Worm (Caenorhabditis elegans) whole organism, early embryonic: ENCODE data around the gene zgpa-1.
A peak's percentile ranks its signal among the peaks of the same experiment; 100 is the strongest.

Experiments
- B0310.2 ChIP-seq: sonication (generic microtip); optimal IDR thresholded peaks from 2 replicates; lab custom pipeline; 2016; ENCODE audit warnings: mild to moderate bottlenecking, missing genetic modification characterization, missing compliant biosample characterization
- F13C5.2 ChIP-seq: sonication (generic microtip); optimal IDR thresholded peaks from 2 replicates; lab custom pipeline; 2017; ENCODE audit warnings: mild to moderate bottlenecking, missing genetic modification characterization, inconsistent platforms, missing compliant biosample characterization
- aly-1 ChIP-seq: sonication (generic microtip); optimal IDR thresholded peaks from 2 replicates; lab custom pipeline; 2016; ENCODE audit warnings: missing genetic modification characterization, missing compliant biosample characterization
- ama-1 ChIP-seq: fragments of 150-350 bp; optimal IDR thresholded peaks from 2 replicates; lab custom pipeline; 2014
- ceh-13 ChIP-seq: fragments of 200-800 bp; sonication (Bioruptor generic); optimal IDR thresholded peaks from 2 replicates; lab custom pipeline; 2018; ENCODE audit warnings: mild to moderate bottlenecking, missing genetic modification characterization, missing compliant biosample characterization
- ceh-36 ChIP-seq: sonication (generic microtip); optimal IDR thresholded peaks from 2 replicates; lab custom pipeline; 2016; ENCODE audit warnings: missing genetic modification characterization, inconsistent platforms, missing compliant biosample characterization
- ets-7 ChIP-seq: sonication (generic microtip); optimal IDR thresholded peaks from 2 replicates; lab custom pipeline; 2016; ENCODE audit warnings: missing genotype, missing genetic modification characterization, missing compliant biosample characterization
- flt-1 ChIP-seq: fragments of 200-800 bp; sonication (Bioruptor generic); IDR thresholded peaks from 2 replicates; pipeline ENCODE4 v1.3.6; 2022; ENCODE audit warnings: missing genetic modification characterization, missing compliant biosample characterization
- hmbx-1 ChIP-seq: sonication (generic microtip); optimal IDR thresholded peaks from 2 replicates; lab custom pipeline; 2016; ENCODE audit warnings: mild to moderate bottlenecking, missing genetic modification characterization, missing compliant biosample characterization
- hmg-4 ChIP-seq: fragments of 200-800 bp; sonication (Bioruptor generic); optimal IDR thresholded peaks from 2 replicates; lab custom pipeline; 2018; ENCODE audit warnings: mild to moderate bottlenecking, missing genetic modification characterization, missing compliant biosample characterization
- hnd-1 ChIP-seq: sonication (generic microtip); optimal IDR thresholded peaks from 2 replicates; lab custom pipeline; 2016; ENCODE audit warnings: missing genetic modification characterization, missing compliant biosample characterization
- pes-1 ChIP-seq: fragments of 200-800 bp; sonication (Bioruptor generic); IDR thresholded peaks from 2 replicates; pipeline ENCODE4 v1.3.6; 2022; ENCODE audit warnings: missing genetic modification reagents, missing genetic modification characterization, missing compliant biosample characterization
- scrt-1 ChIP-seq: fragments of 200-800 bp; sonication (Bioruptor generic); IDR thresholded peaks from 2 replicates; pipeline ENCODE4 v1.3.6; 2022; ENCODE audit warnings: missing genetic modification characterization, missing compliant biosample characterization
- sea-1 ChIP-seq: fragments of 200-800 bp; sonication (Bioruptor generic); conservative IDR thresholded peaks from 2 replicates; pipeline ENCODE4 v1.3.6; 2022; ENCODE audit warnings: missing genetic modification characterization, missing compliant biosample characterization
- tbx-11 ChIP-seq: fragments of 200-800 bp; sonication (Bioruptor generic); IDR thresholded peaks from 2 replicates; pipeline ENCODE4 v1.3.6; 2022; ENCODE audit warnings: missing genetic modification characterization, missing compliant biosample characterization
- tbx-37 ChIP-seq: fragments of 200-800 bp; sonication (Bioruptor generic); conservative IDR thresholded peaks from 2 replicates; pipeline ENCODE4 v1.3.6; 2022; ENCODE audit warnings: missing genetic modification reagents, missing genetic modification characterization, missing compliant biosample characterization
- tra-4 ChIP-seq: sonication (generic microtip); optimal IDR thresholded peaks from 2 replicates; lab custom pipeline; 2017; ENCODE audit warnings: missing genetic modification characterization, missing compliant biosample characterization

Gene zgpa-1

DNA sequence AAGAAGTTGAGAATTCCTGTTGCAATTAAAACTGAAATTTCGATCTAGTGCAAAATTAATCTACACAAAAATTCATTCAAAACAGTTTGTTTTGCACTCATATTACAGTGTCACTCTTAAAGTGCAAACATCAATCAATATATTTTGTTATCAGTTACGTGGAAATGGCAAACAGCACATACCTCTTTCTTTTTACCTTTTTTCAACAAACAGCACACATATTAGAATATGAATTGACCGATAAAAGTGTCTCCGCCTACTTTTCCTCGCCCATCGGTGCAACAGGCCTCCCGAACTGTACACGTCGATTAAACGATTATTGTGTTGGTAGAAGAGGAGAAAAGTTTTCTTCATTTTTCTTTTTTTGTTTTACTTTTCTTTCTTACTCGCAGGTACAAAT lies 28.6 kb upstream of the zgpa-1 start:
- TF ChIP-seq hmg-4 = no peak
- no peak for TF ChIP-seq hnd-1 (tag; lab: Kevin White, UChicago)
- no peak for TF ChIP-seq aly-1 (tag; lab: Kevin White, UChicago)
- no peak for TF ChIP-seq flt-1 (GFP tag; lab: Robert Waterston, UW)
- no peak for TF ChIP-seq ceh-13 (GFP tag; lab: Kevin White, UChicago)
- no peak for TF ChIP-seq F13C5.2 (tag; lab: Kevin White, UChicago)

ce11 chrIV:7839923-7840322 lies 27.3 kb upstream of the zgpa-1 start:
- TF ChIP-seq hnd-1 (tag; lab: Kevin White, UChicago) (no peak), pes-1 (GFP tag; lab: Robert Waterston, UW) (no peak), B0310.2 (no peak), ama-1 (lab: Kevin White, UChicago) (no peak), flt-1 (GFP tag; lab: Robert Waterston, UW) (no peak), scrt-1 (GFP tag; lab: Robert Waterston, UW) (no peak)

ce11 chrIV:7838426-7838825 lies 25.8 kb upstream of the zgpa-1 start, which contains the start of gene C06A6.7:
C06A6.7 (minus strand) TSS chrIV:7838526.
- TF ChIP-seq B0310.2 (no peak), sea-1 (GFP tag; lab: Robert Waterston, UW) (no peak), ets-7 (tag; lab: Kevin White, UChicago) (no peak), hmg-4 (no peak), hnd-1 (tag; lab: Kevin White, UChicago) (no peak), tra-4 (no peak), hmbx-1 (tag; lab: Kevin White, UChicago) (no peak), ceh-13 (GFP tag; lab: Kevin White, UChicago) (no peak), tbx-11 (GFP tag; lab: Robert Waterston, UW) (no peak), scrt-1 (GFP tag; lab: Robert Waterston, UW) (no peak), aly-1 (tag; lab: Kevin White, UChicago) (no peak), F13C5.2 (tag; lab: Kevin White, UChicago) (no peak), tbx-37 (GFP tag; lab: Robert Waterston, UW) (no peak), ceh-36 (tag; lab: Kevin White, UChicago) (no peak), pes-1 (GFP tag; lab: Robert Waterston, UW) (no peak), flt-1 (GFP tag; lab: Robert Waterston, UW) (no peak), ama-1 (lab: Kevin White, UChicago) (no peak)

ce11 chrIV:7836491-7836890 lies 23.9 kb upstream of the zgpa-1 start:
- TF ChIP-seq flt-1 (GFP tag; lab: Robert Waterston, UW) (no peak), ceh-13 (GFP tag; lab: Kevin White, UChicago) (no peak), ama-1 (lab: Kevin White, UChicago) (no peak), ceh-36 (tag; lab: Kevin White, UChicago) (no peak)

- TF ChIP-seq sea-1 (GFP tag; lab: Robert Waterston, UW) (no peak), hmg-4 (peak; percentile 51), ets-7 (tag; lab: Kevin White, UChicago) (no peak), tra-4 (no peak), pes-1 (GFP tag; lab: Robert Waterston, UW) (no peak)
These were observed 23.4 kb upstream of the zgpa-1 start for ce11 chrIV:7836030-7836429.

- no peak for TF ChIP-seq tbx-11 (GFP tag; lab: Robert Waterston, UW)
- TF ChIP-seq ets-7 (tag; lab: Kevin White, UChicago) = no peak
- TF ChIP-seq tra-4 = no peak
- no peak for TF ChIP-seq F13C5.2 (tag; lab: Kevin White, UChicago)
- no peak for TF ChIP-seq ceh-36 (tag; lab: Kevin White, UChicago)
- no peak for TF ChIP-seq hmg-4
- no peak for TF ChIP-seq ama-1 (lab: Kevin White, UChicago)
- TF ChIP-seq ceh-13 (GFP tag; lab: Kevin White, UChicago) = no peak
- TF ChIP-seq hmbx-1 (tag; lab: Kevin White, UChicago) = no peak
- no peak for TF ChIP-seq aly-1 (tag; lab: Kevin White, UChicago)
- no peak for TF ChIP-seq tbx-37 (GFP tag; lab: Robert Waterston, UW)
- TF ChIP-seq scrt-1 (GFP tag; lab: Robert Waterston, UW) = no peak
- no peak for TF ChIP-seq B0310.2
- no peak for TF ChIP-seq pes-1 (GFP tag; lab: Robert Waterston, UW)
- TF ChIP-seq flt-1 (GFP tag; lab: Robert Waterston, UW) = no peak
These were observed 22.1 kb upstream of the zgpa-1 start, which contains the start of gene erp-44.2 for ce11 chrIV:7834625-7835228. erp-44.2 (minus strand) TSS chrIV:7834675.

DNA sequence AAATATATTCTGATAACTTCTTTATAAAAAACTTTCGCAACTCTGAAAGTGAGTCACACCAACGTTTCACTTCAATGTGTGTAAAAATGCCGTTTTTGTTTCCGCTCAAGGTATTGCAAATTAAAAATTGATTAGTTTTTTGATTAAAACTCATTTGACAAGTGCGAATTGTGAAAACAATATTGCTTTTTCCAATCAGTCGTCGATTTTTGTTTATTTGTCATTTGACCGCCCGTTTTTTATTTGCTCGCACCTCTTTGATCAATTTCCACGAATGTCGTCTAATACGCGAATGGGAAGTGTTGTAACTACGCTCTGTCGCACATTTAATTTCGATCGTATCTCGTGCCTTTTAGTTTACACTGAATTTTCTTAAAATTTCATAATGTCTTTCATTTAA lies 17.5 kb upstream of the zgpa-1 start, which contains the start of gene mvb-12:
TSS of gene mvb-12 (plus strand) at position 375 of the 400 bp plus-strand sequence.
- TF ChIP-seq tbx-37 (GFP tag; lab: Robert Waterston, UW) (no peak), hmg-4 (no peak), pes-1 (GFP tag; lab: Robert Waterston, UW) (no peak), sea-1 (GFP tag; lab: Robert Waterston, UW) (no peak), B0310.2 (no peak), hmbx-1 (tag; lab: Kevin White, UChicago) (no peak), ceh-13 (GFP tag; lab: Kevin White, UChicago) (no peak), scrt-1 (GFP tag; lab: Robert Waterston, UW) (no peak), tbx-11 (GFP tag; lab: Robert Waterston, UW) (no peak), F13C5.2 (tag; lab: Kevin White, UChicago) (no peak), flt-1 (GFP tag; lab: Robert Waterston, UW) (no peak), ama-1 (lab: Kevin White, UChicago) (no peak), aly-1 (tag; lab: Kevin White, UChicago) (no peak), tra-4 (no peak), ets-7 (tag; lab: Kevin White, UChicago) (no peak)
